Fruit fly (Drosophila melanogaster): ENCODE measurements around the gene Ing3.

DNA sequence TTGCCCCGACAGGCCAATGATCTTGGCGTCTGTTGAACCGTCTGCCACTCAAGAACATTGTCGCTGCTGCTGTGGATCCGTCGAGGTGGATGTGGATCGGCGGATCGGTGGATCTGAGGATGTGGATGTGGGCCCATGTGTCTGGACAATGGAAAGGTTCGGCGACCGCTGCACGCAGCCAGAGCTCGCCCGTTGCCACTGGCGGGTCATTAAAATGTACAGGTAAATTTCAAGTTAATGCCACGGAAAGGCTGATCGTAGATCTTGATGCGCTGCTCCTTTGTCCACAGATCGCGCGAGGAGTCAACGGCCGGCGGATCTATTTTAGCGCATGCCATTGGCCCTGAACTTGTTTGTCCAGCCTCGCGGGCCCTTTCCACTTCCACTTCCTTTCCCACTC, 31.6 kb upstream of the Ing3 start:
- TF ChIP-seq D1 (tag; optimal IDR thresholded peaks at IDR 0.05) (no peak), CG8159 (tag; optimal IDR thresholded peaks at IDR 0.05) (no peak), EcR (GFP tag; optimal IDR thresholded peaks at IDR 0.05) (peak; percentile 99), CG4496 (GFP tag; IDR thresholded peaks at IDR 0.05) (no peak), CG14655 (GFP tag; optimal IDR thresholded peaks at IDR 0.05) (no peak), Pif1A (GFP tag; optimal IDR thresholded peaks at IDR 0.05) (no peak), Snoo (tag; optimal IDR thresholded peaks at IDR 0.05) (no peak), CG32121 (GFP tag; IDR thresholded peaks at IDR 0.05) (no peak), CG9948 (tag; optimal IDR thresholded peaks at IDR 0.05) (no peak), rn (GFP tag; IDR thresholded peaks at IDR 0.05) (no peak)
